Worm (Caenorhabditis elegans): ENCODE measurements around the gene bath-23.

bath-23 gene

DNA sequence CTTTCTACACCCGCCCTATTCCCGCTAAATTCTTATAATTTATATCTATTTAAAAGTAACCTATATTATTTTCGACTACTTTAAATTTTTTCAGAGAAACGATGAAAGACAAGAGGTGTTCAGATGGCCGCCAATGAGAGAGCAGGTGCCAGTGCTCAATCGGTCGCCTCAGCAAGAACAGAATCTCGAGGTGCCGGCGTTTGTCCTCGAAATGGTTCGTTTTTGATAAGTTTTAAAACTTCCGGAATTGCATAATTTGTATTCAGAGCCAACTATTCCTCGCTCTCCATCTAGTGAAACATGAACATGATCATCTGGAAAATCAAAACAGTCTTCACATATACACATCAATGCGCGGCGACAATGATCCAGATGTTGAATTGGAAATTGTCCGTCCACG is at the start of gene bath-23:
Gene bath-23, plus strand, starts transcription at position 301 of the 400 bp plus-strand sequence.
- TF ChIP-seq scrt-1 (GFP tag; IDR thresholded peaks at IDR 0.05), result no peak
- TF ChIP-seq hmg-4 (GFP tag; optimal IDR thresholded peaks at IDR 0.05), result no peak
- TF ChIP-seq ets-7 (tag; optimal IDR thresholded peaks at IDR 0.05), result no peak
- no peak for TF ChIP-seq flt-1 (GFP tag; IDR thresholded peaks at IDR 0.05)
- no peak for TF ChIP-seq tbx-11 (GFP tag; IDR thresholded peaks at IDR 0.05)
- no peak for TF ChIP-seq hmbx-1 (tag; optimal IDR thresholded peaks at IDR 0.05)
- TF ChIP-seq sea-1 (GFP tag; conservative IDR thresholded peaks at IDR 0.05), result no peak
- TF ChIP-seq aly-1 (tag; optimal IDR thresholded peaks at IDR 0.05), result no peak
- TF ChIP-seq F13C5.2 (tag; optimal IDR thresholded peaks at IDR 0.05), result no peak
- TF ChIP-seq ama-1 (optimal IDR thresholded peaks at IDR 0.05), result no peak
- no peak for TF ChIP-seq pes-1 (GFP tag; IDR thresholded peaks at IDR 0.05)
- TF ChIP-seq ceh-36 (tag; optimal IDR thresholded peaks at IDR 0.05), result no peak

DNA sequence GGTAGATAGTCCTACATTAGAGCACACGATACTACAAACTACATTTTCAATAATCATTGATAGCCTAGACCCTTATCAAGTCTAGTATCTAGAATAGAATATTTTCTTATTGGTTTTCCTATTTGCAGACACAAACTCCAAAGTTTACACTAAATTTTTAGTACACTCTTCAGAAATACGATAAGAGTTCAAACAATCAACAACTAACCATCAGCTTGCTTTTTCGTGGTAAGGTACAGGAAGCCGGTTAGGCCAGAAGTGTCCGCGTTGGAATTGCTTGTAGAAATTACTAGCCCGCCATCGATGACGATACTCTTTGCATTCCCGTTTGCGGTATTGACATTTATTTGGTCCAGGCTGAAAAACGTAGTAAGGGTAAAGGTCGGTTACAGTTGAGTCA is 48.9 kb upstream of the bath-23 start, which contains the start of gene Y46D2A.1:
Gene Y46D2A.1, plus strand, starts transcription at position 301 of the 400 bp plus-strand sequence.
- TF ChIP-seq flt-1 (GFP tag; IDR thresholded peaks at IDR 0.05) (no peak), hnd-1 (tag; optimal IDR thresholded peaks at IDR 0.05) (no peak), tbx-37 (GFP tag; conservative IDR thresholded peaks at IDR 0.05) (no peak)

DNA sequence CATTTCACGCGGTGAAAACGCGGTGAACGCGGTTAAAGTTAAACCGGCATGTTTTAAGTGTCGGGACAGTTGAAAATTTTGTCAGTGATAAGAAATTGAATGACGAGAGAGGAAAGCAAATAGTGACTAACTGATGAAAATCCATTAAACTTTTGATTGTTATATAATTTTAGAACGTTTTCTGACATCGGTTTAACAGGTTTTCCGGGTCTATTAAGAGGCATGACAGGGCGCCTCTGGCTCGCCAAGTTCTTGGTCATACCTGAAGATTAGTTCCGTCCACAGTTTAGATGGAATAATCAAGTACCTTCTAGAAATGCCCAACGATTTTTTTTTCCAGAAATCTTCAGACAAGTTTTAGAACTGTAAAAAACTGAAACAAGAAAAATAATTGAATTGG is 47.9 kb upstream of the bath-23 start, which contains the start of gene Y46D2A.2:
Gene Y46D2A.2, minus strand, starts transcription at position 101 of the 400 bp plus-strand sequence.
- TF ChIP-seq scrt-1 (GFP tag; IDR thresholded peaks at IDR 0.05), result no peak
- no peak for TF ChIP-seq ama-1 (optimal IDR thresholded peaks at IDR 0.05)
- TF ChIP-seq tra-4 (tag; optimal IDR thresholded peaks at IDR 0.05), result no peak
- no peak for TF ChIP-seq ceh-13 (GFP tag; optimal IDR thresholded peaks at IDR 0.05)
- TF ChIP-seq flt-1 (GFP tag; IDR thresholded peaks at IDR 0.05), result no peak
- no peak for TF ChIP-seq ceh-36 (tag; optimal IDR thresholded peaks at IDR 0.05)
- TF ChIP-seq hmg-4 (GFP tag; optimal IDR thresholded peaks at IDR 0.05), result no peak

DNA sequence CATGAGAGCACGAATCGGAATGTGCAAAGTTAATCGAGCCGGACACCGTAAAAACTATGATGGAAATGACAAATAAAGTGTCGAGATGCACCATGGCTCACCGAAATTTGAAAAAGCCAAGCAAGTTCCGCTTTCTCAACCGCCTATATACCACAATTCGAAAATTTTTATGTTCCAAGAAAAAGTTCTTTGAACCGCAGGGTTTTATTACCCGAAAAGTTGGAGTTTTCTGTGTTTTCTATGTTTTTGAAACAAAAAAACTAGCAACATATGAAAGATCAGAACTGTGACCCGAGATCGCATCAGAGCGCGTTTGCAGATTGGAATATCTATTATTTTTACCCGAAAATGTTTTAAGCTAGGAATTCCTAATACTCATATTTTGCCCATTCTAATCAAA is 44.0 kb upstream of the bath-23 start, which contains the start of gene Y46D2A.3:
Gene Y46D2A.3, minus strand, starts transcription at position 101 of the 400 bp plus-strand sequence.
- TF ChIP-seq aly-1 (tag; optimal IDR thresholded peaks at IDR 0.05), result no peak
- no peak for TF ChIP-seq pes-1 (GFP tag; IDR thresholded peaks at IDR 0.05)
- TF ChIP-seq F13C5.2 (tag; optimal IDR thresholded peaks at IDR 0.05), result no peak
- TF ChIP-seq ama-1 (optimal IDR thresholded peaks at IDR 0.05), result no peak

DNA sequence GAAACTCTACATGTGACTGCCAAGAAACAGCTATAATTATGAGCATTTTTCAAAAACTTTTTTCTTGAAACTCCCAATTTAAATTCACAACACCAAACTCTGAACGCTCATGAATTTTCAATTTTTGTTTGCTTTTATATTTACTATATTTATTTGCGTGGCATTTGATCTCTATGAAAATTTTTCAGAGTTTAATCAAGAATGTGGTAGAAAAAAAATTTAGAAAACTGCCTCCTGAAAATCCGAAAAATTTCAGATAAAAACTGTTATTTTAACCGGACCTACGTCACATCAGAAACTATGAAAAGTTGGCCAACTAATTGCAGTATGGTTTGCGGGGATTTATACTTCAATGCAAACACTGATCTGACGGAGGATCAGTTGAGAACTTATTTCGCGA is 39.1 kb upstream of the bath-23 start, which contains the start of gene irld-27:
Gene irld-27, plus strand, starts transcription at position 301 of the 400 bp plus-strand sequence.
- no peak for TF ChIP-seq ets-7 (tag; optimal IDR thresholded peaks at IDR 0.05)
- TF ChIP-seq tbx-11 (GFP tag; IDR thresholded peaks at IDR 0.05), result no peak
- no peak for TF ChIP-seq sea-1 (GFP tag; conservative IDR thresholded peaks at IDR 0.05)
- TF ChIP-seq tra-4 (tag; optimal IDR thresholded peaks at IDR 0.05), result no peak
- no peak for TF ChIP-seq ama-1 (optimal IDR thresholded peaks at IDR 0.05)
- no peak for TF ChIP-seq scrt-1 (GFP tag; IDR thresholded peaks at IDR 0.05)
- no peak for TF ChIP-seq hmg-4 (GFP tag; optimal IDR thresholded peaks at IDR 0.05)

DNA sequence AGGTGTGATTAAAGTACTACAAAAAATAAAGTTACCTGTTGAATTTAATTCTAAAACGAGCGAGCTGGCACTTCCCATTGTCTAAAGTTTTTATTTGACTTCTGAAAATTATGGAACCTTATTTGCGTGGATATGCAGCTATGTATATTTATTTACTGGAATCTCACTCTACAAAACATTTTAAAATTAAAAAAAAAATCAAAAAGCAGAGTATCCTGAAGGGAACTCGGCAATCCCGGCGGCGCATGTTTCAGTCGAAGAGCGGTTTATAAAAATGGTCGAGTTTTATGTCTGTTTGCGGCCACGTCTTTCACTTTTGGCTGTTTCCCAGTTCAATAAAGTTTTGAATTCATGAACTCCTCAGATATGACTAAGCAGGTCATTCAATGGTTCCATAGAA is 34.1 kb upstream of the bath-23 start, which contains the start of gene F14D2.19:
Gene F14D2.19, minus strand, starts transcription at position 101 of the 400 bp plus-strand sequence.
- TF ChIP-seq hmbx-1 (tag; optimal IDR thresholded peaks at IDR 0.05) (no peak), hnd-1 (tag; optimal IDR thresholded peaks at IDR 0.05) (no peak), pes-1 (GFP tag; IDR thresholded peaks at IDR 0.05) (no peak), aly-1 (tag; optimal IDR thresholded peaks at IDR 0.05) (no peak), tra-4 (tag; optimal IDR thresholded peaks at IDR 0.05) (no peak), tbx-37 (GFP tag; conservative IDR thresholded peaks at IDR 0.05) (no peak), F13C5.2 (tag; optimal IDR thresholded peaks at IDR 0.05) (no peak), sea-1 (GFP tag; conservative IDR thresholded peaks at IDR 0.05) (no peak), flt-1 (GFP tag; IDR thresholded peaks at IDR 0.05) (no peak), scrt-1 (GFP tag; IDR thresholded peaks at IDR 0.05) (no peak), ceh-36 (tag; optimal IDR thresholded peaks at IDR 0.05) (no peak), ets-7 (tag; optimal IDR thresholded peaks at IDR 0.05) (no peak), B0310.2 (tag; optimal IDR thresholded peaks at IDR 0.05) (no peak), tbx-11 (GFP tag; IDR thresholded peaks at IDR 0.05) (no peak), hmg-4 (GFP tag; optimal IDR thresholded peaks at IDR 0.05) (no peak), ama-1 (optimal IDR thresholded peaks at IDR 0.05) (no peak), ceh-13 (GFP tag; optimal IDR thresholded peaks at IDR 0.05) (no peak)

DNA sequence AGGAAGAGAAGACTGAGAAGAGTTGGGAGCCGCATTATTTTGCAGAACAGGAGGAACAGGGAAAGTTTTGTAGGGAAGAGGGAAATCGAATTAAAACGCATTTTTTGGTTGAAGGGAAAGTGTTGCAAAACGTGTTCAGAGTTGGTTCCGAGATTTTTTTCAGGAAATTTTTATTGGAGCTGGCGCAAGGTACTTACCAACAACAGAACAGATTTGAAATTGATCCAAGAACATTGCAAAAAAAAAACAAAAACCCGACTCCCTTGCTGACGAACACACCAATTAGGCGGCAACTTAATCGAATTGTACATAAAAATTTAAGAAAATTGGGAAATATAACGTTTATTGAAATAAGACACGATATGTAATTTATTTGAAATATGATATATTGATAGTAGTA is 32.6 kb upstream of the bath-23 start, which contains the start of gene F14D2.7:
Gene F14D2.7, minus strand, starts transcription at position 101 of the 400 bp plus-strand sequence.
- TF ChIP-seq ceh-13 (GFP tag; optimal IDR thresholded peaks at IDR 0.05) (no peak), ets-7 (tag; optimal IDR thresholded peaks at IDR 0.05) (no peak), hnd-1 (tag; optimal IDR thresholded peaks at IDR 0.05) (no peak), F13C5.2 (tag; optimal IDR thresholded peaks at IDR 0.05) (no peak), hmg-4 (GFP tag; optimal IDR thresholded peaks at IDR 0.05) (no peak), flt-1 (GFP tag; IDR thresholded peaks at IDR 0.05) (no peak)

DNA sequence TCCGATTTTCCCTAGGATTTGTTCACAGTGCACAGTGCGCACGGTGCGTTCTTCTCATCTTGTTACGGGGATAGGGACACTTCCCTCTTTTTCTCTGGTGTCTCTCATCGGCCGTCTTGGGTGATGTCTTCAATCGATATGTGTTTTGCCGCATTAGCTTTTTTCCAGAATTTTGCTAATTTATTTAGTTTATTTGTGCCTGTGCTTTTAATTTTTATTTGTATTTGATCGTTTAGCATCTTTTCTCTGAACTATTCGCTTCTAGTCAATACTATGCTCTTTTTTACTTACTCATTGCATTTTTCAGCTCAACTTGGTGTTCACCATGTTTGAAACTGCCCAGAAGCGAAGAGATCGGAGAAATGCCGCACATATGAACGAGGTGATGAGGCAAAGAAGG is 30.9 kb upstream of the bath-23 start, which contains the start of gene F14D2.5:
Gene F14D2.5, plus strand, starts transcription at position 301 of the 400 bp plus-strand sequence.
- no peak for TF ChIP-seq flt-1 (GFP tag; IDR thresholded peaks at IDR 0.05)

DNA sequence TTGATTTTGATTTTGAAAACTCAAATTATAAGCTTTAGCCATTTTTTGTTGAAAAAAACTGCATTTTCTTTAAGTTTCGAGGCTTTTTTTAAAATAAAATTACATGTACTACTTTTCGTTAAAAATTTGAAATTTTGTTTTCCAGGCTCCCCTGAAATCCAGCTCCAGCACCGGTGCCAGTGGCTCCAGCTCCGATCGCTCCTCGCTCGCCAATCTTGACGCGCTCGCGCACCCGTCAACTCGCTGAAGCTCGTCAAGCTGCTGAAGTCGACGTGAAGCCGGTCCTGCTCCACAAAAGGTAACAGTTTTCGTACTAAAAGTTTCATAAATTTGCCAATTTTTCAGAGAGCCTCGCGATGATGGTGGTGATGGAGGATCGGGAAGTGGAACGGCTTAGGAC is 30.3 kb upstream of the bath-23 start:
- TF ChIP-seq ceh-13 (GFP tag; optimal IDR thresholded peaks at IDR 0.05) (no peak), hmbx-1 (tag; optimal IDR thresholded peaks at IDR 0.05) (no peak), scrt-1 (GFP tag; IDR thresholded peaks at IDR 0.05) (no peak), ceh-36 (tag; optimal IDR thresholded peaks at IDR 0.05) (no peak), F13C5.2 (tag; optimal IDR thresholded peaks at IDR 0.05) (no peak), tbx-11 (GFP tag; IDR thresholded peaks at IDR 0.05) (no peak), tra-4 (tag; optimal IDR thresholded peaks at IDR 0.05) (no peak), flt-1 (GFP tag; IDR thresholded peaks at IDR 0.05) (no peak), sea-1 (GFP tag; conservative IDR thresholded peaks at IDR 0.05) (no peak), ama-1 (optimal IDR thresholded peaks at IDR 0.05) (no peak), tbx-37 (GFP tag; conservative IDR thresholded peaks at IDR 0.05) (no peak), hmg-4 (GFP tag; optimal IDR thresholded peaks at IDR 0.05) (no peak), hnd-1 (tag; optimal IDR thresholded peaks at IDR 0.05) (no peak), ets-7 (tag; optimal IDR thresholded peaks at IDR 0.05) (no peak), aly-1 (tag; optimal IDR thresholded peaks at IDR 0.05) (no peak), pes-1 (GFP tag; IDR thresholded peaks at IDR 0.05) (no peak), B0310.2 (tag; optimal IDR thresholded peaks at IDR 0.05) (no peak)
